Worm (Caenorhabditis elegans): ENCODE data around the gene tag-290.

tag-290 gene

ce11 chrV:11610481-11610880 lies 2.6 kb upstream of the tag-290 start, which contains the start of gene sas-5 (continued):
- TF ChIP-seq mef-2 (tag; optimal IDR thresholded peaks at IDR 0.05) = no peak

- no peak for TF ChIP-seq unc-86 (tag; optimal IDR thresholded peaks at IDR 0.05)
- peak; percentile 89 for TF ChIP-seq elt-2 (tag; optimal IDR thresholded peaks at IDR 0.05)
- TF ChIP-seq aha-1 (tag; optimal IDR thresholded peaks at IDR 0.05) = no peak
- no peak for TF ChIP-seq nhr-47 (tag; optimal IDR thresholded peaks at IDR 0.05)
- TF ChIP-seq elt-3 (tag; optimal IDR thresholded peaks at IDR 0.05) = peak in 3 of 6 experiments; percentile 69 to 96 (median 94)
- TF ChIP-seq pax-3 (tag; optimal IDR thresholded peaks at IDR 0.05) = no peak
- TF ChIP-seq snu-23 (GFP tag; optimal IDR thresholded peaks at IDR 0.05) = peak; percentile 49
- no peak for TF ChIP-seq efl-1 (optimal IDR thresholded peaks at IDR 0.05)
- TF ChIP-seq efl-1 (GFP tag; optimal IDR thresholded peaks at IDR 0.05 in 1 of 2) = peak in 1 of 2 experiments; percentile 20
- peak; percentile 69 for TF ChIP-seq lin-14 (GFP tag; optimal IDR thresholded peaks at IDR 0.05)
- peak; percentile 5 for TF ChIP-seq blmp-1 (tag; optimal IDR thresholded peaks at IDR 0.05)
- peak in 1 of 2 experiments; percentile 0 for TF ChIP-seq lin-35 (GFP tag; optimal IDR thresholded peaks at IDR 0.05)
- no peak for TF ChIP-seq ama-1 (optimal IDR thresholded peaks at IDR 0.05)
- peak; percentile 77 for TF ChIP-seq nhr-20 (tag; optimal IDR thresholded peaks at IDR 0.05)
- peak; percentile 64 for TF ChIP-seq nhr-71 (tag; optimal IDR thresholded peaks at IDR 0.05)
- peak; percentile 49 for TF ChIP-seq nhr-90 (tag; optimal IDR thresholded peaks at IDR 0.05; ENCODE audit: poor library complexity)
- TF ChIP-seq hlh-4 (tag; optimal IDR thresholded peaks at IDR 0.05) = no peak
- TF ChIP-seq tbx-2 (tag; optimal IDR thresholded peaks at IDR 0.05) = peak; percentile 46
- TF ChIP-seq nhr-85 (tag) = peak; percentile 93
- TF ChIP-seq nhr-19 (GFP tag; conservative IDR thresholded peaks at IDR 0.05) = 0 out of 2 replicates have a peak, but pooled peaks have one; percentile 15
- peak; percentile 40 for TF ChIP-seq mep-1 (tag; optimal IDR thresholded peaks at IDR 0.05)
Observed at ce11 chrV:11614805-11615497, 1.8 kb downstream of the tag-290 start.

- peak; percentile 98 for TF ChIP-seq nhr-85 (tag)
- TF ChIP-seq efl-1 (optimal IDR thresholded peaks at IDR 0.05) = no peak
- TF ChIP-seq efl-1 (GFP tag; optimal IDR thresholded peaks at IDR 0.05 in 1 of 2) = peak in 1 of 2 experiments; percentile 33
- TF ChIP-seq nhr-71 (tag; optimal IDR thresholded peaks at IDR 0.05) = peak; percentile 72
- peak in 1 of 3 experiments; percentile 26 for TF ChIP-seq dpl-1 (GFP tag; optimal IDR thresholded peaks at IDR 0.05)
- no peak for TF ChIP-seq unc-86 (tag; optimal IDR thresholded peaks at IDR 0.05)
- no peak for TF ChIP-seq ceh-63 (GFP tag; optimal IDR thresholded peaks at IDR 0.05)
- TF ChIP-seq lsy-2 (tag; optimal IDR thresholded peaks at IDR 0.05) = peak; percentile 3 to 8
- peak in 1 of 2 experiments; percentile 24 for TF ChIP-seq lin-35 (GFP tag; optimal IDR thresholded peaks at IDR 0.05)
- TF ChIP-seq Y116A8C.19 (tag; optimal IDR thresholded peaks at IDR 0.05; ENCODE audit: borderline replicate concordance) = no peak
- no peak for TF ChIP-seq ztf-4 (tag; optimal IDR thresholded peaks at IDR 0.05)
- peak; percentile 83 for TF ChIP-seq nhr-20 (tag; optimal IDR thresholded peaks at IDR 0.05)
- no peak for TF ChIP-seq ceh-82 (tag; optimal IDR thresholded peaks at IDR 0.05)
- TF ChIP-seq grh-1 (GFP tag; IDR thresholded peaks at IDR 0.05) = peak; percentile 75
- no peak for TF ChIP-seq nhr-76 (tag; optimal IDR thresholded peaks at IDR 0.05)
- peak; percentile 31; the same call in 1 of the 2 replicates for TF ChIP-seq nhr-19 (GFP tag; conservative IDR thresholded peaks at IDR 0.05)
- TF ChIP-seq hlh-4 (tag; optimal IDR thresholded peaks at IDR 0.05) = no peak
- peak; percentile 33 for TF ChIP-seq nhr-90 (tag; optimal IDR thresholded peaks at IDR 0.05; ENCODE audit: poor library complexity)
- TF ChIP-seq blmp-1 (tag; optimal IDR thresholded peaks at IDR 0.05) = peak; percentile 59
- TF ChIP-seq tbx-2 (tag; optimal IDR thresholded peaks at IDR 0.05) = peak; percentile 12
- TF ChIP-seq elt-3 (tag; optimal IDR thresholded peaks at IDR 0.05) = peak in 5 of 6 experiments; percentile 5 to 78 (median 36)
- no peak for TF ChIP-seq ceh-90 (tag; optimal IDR thresholded peaks at IDR 0.05)
- no peak for TF ChIP-seq zip-4 (GFP tag; optimal IDR thresholded peaks at IDR 0.05)
- TF ChIP-seq mdl-1 (tag; optimal IDR thresholded peaks at IDR 0.05) = no peak
- TF ChIP-seq lin-14 (GFP tag; optimal IDR thresholded peaks at IDR 0.05) = peak; percentile 59
- TF ChIP-seq snu-23 (GFP tag; optimal IDR thresholded peaks at IDR 0.05) = peak; percentile 72
Observed at ce11 chrV:11615948-11616681, 3.0 kb downstream of the tag-290 start, which contains the start of gene nlp-24. Gene nlp-24 (plus strand): TSS chrV:11616376.
